Worm (Caenorhabditis elegans): ENCODE data around the gene srd-48.

DNA sequence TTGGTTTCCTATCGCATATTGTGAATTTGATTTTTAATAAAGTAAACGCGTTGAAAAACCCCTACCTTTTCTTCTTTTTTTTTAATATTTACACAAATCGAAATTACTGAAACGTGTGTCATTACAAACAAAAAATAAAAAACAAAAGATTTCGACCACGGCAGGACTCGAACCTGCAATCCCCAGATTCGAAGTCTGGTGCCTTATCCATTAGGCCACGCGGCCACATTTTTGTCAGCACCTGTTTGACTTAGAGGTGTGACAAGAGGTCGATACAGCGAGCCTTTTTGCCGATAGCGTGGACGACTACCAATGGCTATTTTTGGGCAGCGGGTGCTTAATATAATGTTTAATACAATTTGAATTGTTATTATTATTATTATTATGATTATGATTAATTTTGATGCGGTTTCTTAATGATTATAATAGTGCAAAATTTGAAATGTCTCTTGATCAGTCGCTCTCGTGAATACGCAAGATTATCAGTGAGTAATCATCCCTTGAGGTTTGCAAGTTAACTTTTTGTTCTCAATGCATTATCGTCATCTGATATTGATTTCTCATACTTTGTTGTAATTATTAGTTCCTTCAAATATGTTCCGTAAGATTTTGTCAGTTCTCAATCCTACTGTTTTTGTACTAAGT, 2.1 kb downstream of the srd-48 start, which contains the start of gene srd-44:
- TF ChIP-seq mab-5 (tag; optimal IDR thresholded peaks at IDR 0.05) (no peak), blmp-1 (tag; optimal IDR thresholded peaks at IDR 0.05) (no peak)
